Worm (Caenorhabditis elegans): ENCODE measurements around the gene F16B12.1.

The F16B12.1 gene

ce11 chrX:14118762-14119161 is 33.5 kb downstream of the F16B12.1 start:
- TF ChIP-seq sea-2 (GFP tag; optimal IDR thresholded peaks at IDR 0.05) (no peak), unc-39 (tag; optimal IDR thresholded peaks at IDR 0.05) (no peak), elt-1 (tag; optimal IDR thresholded peaks at IDR 0.05) (no peak)

- TF ChIP-seq mml-1 (tag; optimal IDR thresholded peaks at IDR 0.05) = no peak
- no peak for TF ChIP-seq egl-27 (tag; optimal IDR thresholded peaks at IDR 0.05)
- TF ChIP-seq sea-2 (GFP tag; optimal IDR thresholded peaks at IDR 0.05) = no peak
- peak; percentile 29 for TF ChIP-seq pha-4 (tag; optimal IDR thresholded peaks at IDR 0.05)
- no peak for TF ChIP-seq pqm-1 (tag; optimal IDR thresholded peaks at IDR 0.05)
Measured at ce11 chrX:14125870-14126269, 40.6 kb downstream of the F16B12.1 start, which contains the start of gene F28H6.6. Gene F28H6.6, minus strand, starts transcription at chrX:14125879.

ce11 chrX:14127291-14127922 is 42.1 kb downstream of the F16B12.1 start, which contains the start of gene F28H6.4:
Gene F28H6.4, plus strand, starts transcription at chrX:14127872.
- TF ChIP-seq nhr-76 (tag; optimal IDR thresholded peaks at IDR 0.05) (no peak), nhr-23 (tag; optimal IDR thresholded peaks at IDR 0.05) (no peak), lin-15B (tag; optimal IDR thresholded peaks at IDR 0.05) (peak; percentile 16), nhr-25 (tag; optimal IDR thresholded peaks at IDR 0.05) (no peak), ztf-11 (tag; optimal IDR thresholded peaks at IDR 0.05) (no peak), nhr-67 (tag; optimal IDR thresholded peaks at IDR 0.05) (no peak), mml-1 (tag; optimal IDR thresholded peaks at IDR 0.05) (no peak), lin-39 (tag; optimal IDR thresholded peaks at IDR 0.05) (peak; percentile 3), lsy-12 (tag; optimal IDR thresholded peaks at IDR 0.05) (no peak), skn-1 (tag; optimal IDR thresholded peaks at IDR 0.05) (no peak), pha-4 (tag; optimal IDR thresholded peaks at IDR 0.05) (peak; percentile 34), hmg-11 (tag; optimal IDR thresholded peaks at IDR 0.05) (peak; percentile 43), sea-2 (GFP tag; optimal IDR thresholded peaks at IDR 0.05) (no peak), egl-5 (tag; optimal IDR thresholded peaks at IDR 0.05) (no peak), nfya-1 (tag; optimal IDR thresholded peaks at IDR 0.05; ENCODE audit: insufficient read depth) (peak; percentile 31), fkh-2 (tag; optimal IDR thresholded peaks at IDR 0.05) (no peak), ceh-9 (tag; optimal IDR thresholded peaks at IDR 0.05) (no peak), unc-39 (tag; optimal IDR thresholded peaks at IDR 0.05) (no peak), elt-2 (tag; optimal IDR thresholded peaks at IDR 0.05) (peak; percentile 3), ceh-28 (tag; optimal IDR thresholded peaks at IDR 0.05) (no peak), snpc-4 (tag; optimal IDR thresholded peaks at IDR 0.05) (no peak), zag-1 (tag; optimal IDR thresholded peaks at IDR 0.05) (no peak)

ce11 chrX:14131476-14131875 is 46.2 kb downstream of the F16B12.1 start:
- no peak for TF ChIP-seq nhr-237 (tag; optimal IDR thresholded peaks at IDR 0.05)
- TF ChIP-seq jun-1 (tag; optimal IDR thresholded peaks at IDR 0.05) = no peak
- no peak for TF ChIP-seq pqm-1 (tag; optimal IDR thresholded peaks at IDR 0.05)
- TF ChIP-seq skn-1 (tag; optimal IDR thresholded peaks at IDR 0.05) = no peak
- TF ChIP-seq mml-1 (tag; optimal IDR thresholded peaks at IDR 0.05) = no peak
- TF ChIP-seq nhr-23 (tag; optimal IDR thresholded peaks at IDR 0.05) = no peak
- TF ChIP-seq sea-2 (GFP tag; optimal IDR thresholded peaks at IDR 0.05) = no peak
- TF ChIP-seq lin-39 (tag; optimal IDR thresholded peaks at IDR 0.05) = no peak
- no peak for TF ChIP-seq ceh-28 (tag; optimal IDR thresholded peaks at IDR 0.05)
- TF ChIP-seq ceh-82 (tag; optimal IDR thresholded peaks at IDR 0.05) = no peak
- TF ChIP-seq nhr-28 (tag; optimal IDR thresholded peaks at IDR 0.05) = no peak
- TF ChIP-seq elt-3 (tag; optimal IDR thresholded peaks at IDR 0.05) = no peak
- no peak for TF ChIP-seq nhr-43 (tag; optimal IDR thresholded peaks at IDR 0.05; ENCODE audit: poor library complexity, severe bottlenecking)
- TF ChIP-seq ZK546.5 (tag; optimal IDR thresholded peaks at IDR 0.05) = no peak
- TF ChIP-seq unc-39 (tag; optimal IDR thresholded peaks at IDR 0.05) = no peak
- no peak for TF ChIP-seq R02D3.7 (tag; optimal IDR thresholded peaks at IDR 0.05)
- TF ChIP-seq lin-15B (tag; optimal IDR thresholded peaks at IDR 0.05) = no peak
- no peak for TF ChIP-seq tbx-2 (tag; optimal IDR thresholded peaks at IDR 0.05)
- TF ChIP-seq nhr-67 (tag; optimal IDR thresholded peaks at IDR 0.05) = no peak
- no peak for TF ChIP-seq fkh-10 (GFP tag; optimal IDR thresholded peaks at IDR 0.05)
